Fruit fly (Drosophila melanogaster) whole organism, embryonic: ENCODE data around the gene sisA.

Experiments used
- Ada2b ChIP-seq: fragments of 200-800 bp; sonication (Bioruptor generic); IDR thresholded peaks from 2 replicates; pipeline ENCODE4 v1.3.6; 2022; ENCODE audit warnings: missing biosample characterization, missing genetic modification characterization
- Atf3 ChIP-seq: fragments of 200-800 bp; sonication (Bioruptor generic); optimal IDR thresholded peaks from 3 replicates; lab custom pipeline; 2016; ENCODE audit warnings: missing biosample characterization, missing genetic modification characterization
- BEAF-32 ChIP-seq: fragments of 200-800 bp; sonication (Bioruptor generic); optimal IDR thresholded peaks from 3 replicates; lab custom pipeline; 2017; ENCODE audit warnings: missing biosample characterization, missing genetic modification characterization, mild to moderate bottlenecking, moderate library complexity, missing genetic modification reagents
- CG10267 ChIP-seq: fragments of 200-800 bp; sonication (Bioruptor generic); optimal IDR thresholded peaks from 2 replicates; lab custom pipeline; 2018; ENCODE audit warnings: missing biosample characterization, mild to moderate bottlenecking, missing genetic modification characterization, moderate library complexity
- CG11398 ChIP-seq: fragments of 200-800 bp; sonication (Bioruptor generic); optimal IDR thresholded peaks from 2 replicates; lab custom pipeline; 2016; ENCODE audit warnings: missing biosample characterization, missing genetic modification characterization
- CG13287 ChIP-seq: fragments of 200-800 bp; sonication (Bioruptor generic); IDR thresholded peaks from 2 replicates; pipeline ENCODE4 v1.3.6; 2022; ENCODE audit warnings: missing biosample characterization, missing genetic modification characterization; ENCODE audit not compliant: partially characterized antibody
- CG14860 ChIP-seq: fragments of 200-800 bp; sonication (Bioruptor generic); IDR thresholded peaks from 3 replicates; pipeline ENCODE4 v1.3.6; 2022; ENCODE audit warnings: missing biosample characterization, missing genetic modification characterization; ENCODE audit not compliant: partially characterized antibody
- CG15479 ChIP-seq: fragments of 200-800 bp; sonication (Bioruptor generic); optimal IDR thresholded peaks from 3 replicates; lab custom pipeline; 2019; ENCODE audit warnings: missing biosample characterization, mild to moderate bottlenecking, missing genetic modification characterization, moderate library complexity
- CG15514 ChIP-seq: fragments of 200-800 bp; sonication (Bioruptor generic); optimal IDR thresholded peaks from 3 replicates; lab custom pipeline; 2017; ENCODE audit warnings: missing biosample characterization, missing genetic modification characterization, mild to moderate bottlenecking, moderate library complexity, missing genetic modification reagents
- CG2116 ChIP-seq: fragments of 200-800 bp; sonication (Bioruptor generic); optimal IDR thresholded peaks from 3 replicates; lab custom pipeline; 2018; ENCODE audit warnings: missing biosample characterization, mild to moderate bottlenecking, missing genetic modification characterization
- CG32772 ChIP-seq: fragments of 200-800 bp; sonication (Bioruptor generic); IDR thresholded peaks from 2 replicates; pipeline ENCODE4 v1.3.6; 2022; ENCODE audit warnings: missing biosample characterization, missing genetic modification characterization
- CG3847 ChIP-seq: fragments of 200-800 bp; sonication (Bioruptor generic); IDR thresholded peaks from 2 replicates; pipeline ENCODE4 v1.3.6; 2022; ENCODE audit warnings: missing biosample characterization, missing genetic modification characterization
- CG42726 ChIP-seq: fragments of 200-800 bp; sonication (Bioruptor generic); IDR thresholded peaks from 2 replicates; pipeline ENCODE4 v1.3.6; 2022; ENCODE audit warnings: missing biosample characterization, missing genetic modification characterization; ENCODE audit not compliant: partially characterized antibody
- CG6791 ChIP-seq: fragments of 200-800 bp; sonication (Bioruptor generic); IDR thresholded peaks from 3 replicates; pipeline ENCODE4 v1.3.6; 2022; ENCODE audit warnings: missing biosample characterization, missing genetic modification characterization; ENCODE audit not compliant: partially characterized antibody
- CG7357 ChIP-seq: fragments of 200-800 bp; sonication (Bioruptor generic); IDR thresholded peaks from 3 replicates; pipeline ENCODE4 v1.3.6; 2022; ENCODE audit warnings: missing biosample characterization, missing genetic modification characterization
- CG8281 ChIP-seq: fragments of 200-800 bp; sonication (Bioruptor generic); optimal IDR thresholded peaks from 2 replicates; lab custom pipeline; 2018; ENCODE audit warnings: missing biosample characterization, mild to moderate bottlenecking, missing genetic modification characterization, moderate library complexity
- CG8478 ChIP-seq: fragments of >200 bp; optimal IDR thresholded peaks from 2 replicates; lab custom pipeline; 2018
- CG9797 ChIP-seq: fragments of 200-800 bp; sonication (Bioruptor generic); optimal IDR thresholded peaks from 3 replicates; lab custom pipeline; 2018; ENCODE audit warnings: missing biosample characterization, mild to moderate bottlenecking, missing genetic modification characterization
- CG9932 ChIP-seq: fragments of 200-800 bp; sonication (Bioruptor generic); IDR thresholded peaks from 2 replicates; pipeline ENCODE4 v1.3.6; 2022; ENCODE audit warnings: missing biosample characterization, missing genetic modification characterization
- Fer1 ChIP-seq: fragments of 200-800 bp; sonication (Bioruptor generic); optimal IDR thresholded peaks from 2 replicates; lab custom pipeline; 2017; ENCODE audit warnings: missing biosample characterization, mild to moderate bottlenecking, missing genetic modification characterization
- H15 ChIP-seq: fragments of 200-800 bp; sonication (Bioruptor generic); IDR thresholded peaks from 3 replicates; pipeline ENCODE4 v1.3.6; 2022; ENCODE audit warnings: missing biosample characterization, missing genetic modification characterization
- HLH4C ChIP-seq: fragments of 200-800 bp; sonication (Bioruptor generic); IDR thresholded peaks from 3 replicates; pipeline ENCODE4 v1.3.6; 2022; ENCODE audit warnings: missing biosample characterization, missing genetic modification characterization; ENCODE audit not compliant: partially characterized antibody
- HmgZ ChIP-seq: fragments of 200-800 bp; sonication (Bioruptor generic); optimal IDR thresholded peaks from 2 replicates; lab custom pipeline; 2018; ENCODE audit warnings: missing biosample characterization, mild to moderate bottlenecking, missing genetic modification characterization
- MESR4 ChIP-seq: fragments of 200-800 bp; sonication (Bioruptor generic); optimal IDR thresholded peaks from 2 replicates; lab custom pipeline; 2018; ENCODE audit warnings: missing biosample characterization, mild to moderate bottlenecking, missing genetic modification characterization, moderate library complexity
- Med ChIP-seq: fragments of 200-800 bp; sonication (Bioruptor generic); peaks from one replicate; lab custom pipeline; 2016; ENCODE audit warnings: missing biosample characterization, missing genetic modification characterization, mild to moderate bottlenecking, inconsistent platforms, moderate library complexity
- Mrtf ChIP-seq: fragments of 200-800 bp; sonication (Bioruptor generic); IDR thresholded peaks from 3 replicates; pipeline ENCODE4 v1.3.6; 2022; ENCODE audit warnings: missing biosample characterization, missing genetic modification characterization
- Neu2 ChIP-seq: fragments of 200-800 bp; sonication (Bioruptor generic); optimal IDR thresholded peaks from 3 replicates; lab custom pipeline; 2016; ENCODE audit warnings: missing biosample characterization, missing genetic modification characterization, borderline replicate concordance
- Usf ChIP-seq: fragments of 200-800 bp; sonication (Bioruptor generic); optimal IDR thresholded peaks from 2 replicates; lab custom pipeline; 2017; ENCODE audit warnings: missing genotype, missing biosample characterization, missing genetic modification characterization
- YL-1 ChIP-seq: fragments of 200-800 bp; sonication (Bioruptor generic); optimal IDR thresholded peaks from 3 replicates; lab custom pipeline; 2017; ENCODE audit warnings: missing biosample characterization, mild to moderate bottlenecking, missing genetic modification characterization
- cad ChIP-seq: fragments of >200 bp; optimal IDR thresholded peaks from 2 replicates; lab custom pipeline; 2017; ENCODE audit warnings: missing biosample characterization, missing genetic modification characterization
- cas ChIP-seq: fragments of 200-800 bp; sonication (Bioruptor generic); IDR thresholded peaks from 2 replicates; pipeline ENCODE4 v1.3.6; 2022; ENCODE audit warnings: missing biosample characterization, missing genetic modification characterization
- dpn ChIP-seq, 2 experiments: fragments of 200-800 bp; sonication (Bioruptor generic); optimal IDR thresholded peaks; 3 replicates each; lab custom pipeline; 2016; ENCODE audit warnings: missing biosample characterization in 2 of 2, missing genetic modification characterization in 2 of 2
- grau ChIP-seq: fragments of 200-800 bp; optimal IDR thresholded peaks from 3 replicates; lab custom pipeline; 2019; ENCODE audit warnings: missing biosample characterization, mild to moderate bottlenecking, missing genetic modification characterization, moderate library complexity
- grn ChIP-seq: fragments of 200-800 bp; sonication (Bioruptor generic); optimal IDR thresholded peaks from 3 replicates; lab custom pipeline; 2017; ENCODE audit warnings: missing biosample characterization, missing genetic modification characterization
- gt ChIP-seq: fragments of 200-800 bp; sonication (Bioruptor generic); IDR thresholded peaks from 2 replicates; pipeline ENCODE4 v1.3.6; 2022; ENCODE audit warnings: missing biosample characterization, missing genetic modification characterization
- hb ChIP-seq: fragments of 200-800 bp; sonication (Bioruptor generic); IDR thresholded peaks from 3 replicates; pipeline ENCODE4 v1.3.6; 2022; ENCODE audit warnings: missing biosample characterization, missing genetic modification characterization; ENCODE audit not compliant: partially characterized antibody
- hbn ChIP-seq: fragments of 200-800 bp; sonication (Bioruptor generic); IDR thresholded peaks from 2 replicates; pipeline ENCODE4 v1.3.6; 2022; ENCODE audit warnings: missing biosample characterization, missing genetic modification characterization; ENCODE audit not compliant: partially characterized antibody
- hth ChIP-seq: fragments of >200 bp; optimal IDR thresholded peaks from 2 replicates; lab custom pipeline; 2017; ENCODE audit warnings: inconsistent platforms
- jumu ChIP-seq: fragments of 200-800 bp; sonication (Bioruptor generic); optimal IDR thresholded peaks from 3 replicates; lab custom pipeline; 2016; ENCODE audit warnings: missing biosample characterization, missing genetic modification characterization
- lilli ChIP-seq: fragments of 200-800 bp; sonication (Bioruptor generic); optimal IDR thresholded peaks from 3 replicates; lab custom pipeline; 2016; ENCODE audit warnings: missing biosample characterization, missing genetic modification characterization
- nerfin-2 ChIP-seq: fragments of 200-800 bp; sonication (Bioruptor generic); IDR thresholded peaks from 2 replicates; pipeline ENCODE4 v1.3.6; 2022; ENCODE audit warnings: missing biosample characterization, missing genetic modification characterization; ENCODE audit not compliant: partially characterized antibody
- pzg ChIP-seq: fragments of 200-800 bp; sonication (Bioruptor generic); optimal IDR thresholded peaks from 3 replicates; lab custom pipeline; 2018; ENCODE audit warnings: missing biosample characterization, mild to moderate bottlenecking, missing genetic modification characterization, moderate library complexity
- salm ChIP-seq: fragments of 200-800 bp; sonication (Bioruptor generic); optimal IDR thresholded peaks from 2 replicates; lab custom pipeline; 2018; ENCODE audit warnings: missing biosample characterization, mild to moderate bottlenecking, missing genetic modification characterization
- sc ChIP-seq, 3 experiments: fragments of >200 bp in 2 of 3; fragments of 200-800 bp in 1 of 3; sonication (Bioruptor generic) in 1 of 3; optimal IDR thresholded peaks; 2 replicates in 2 of 3; 3 replicates in 1 of 3; lab custom pipeline; 2017; ENCODE audit warnings: mild to moderate bottlenecking in 1 of 3, missing biosample characterization in 1 of 3, missing genetic modification characterization in 1 of 3, missing genetic modification reagents in 1 of 3
- so ChIP-seq: fragments of 200-800 bp; sonication (Bioruptor generic); IDR thresholded peaks from 3 replicates; pipeline ENCODE4 v1.3.6; 2022; ENCODE audit warnings: missing biosample characterization, missing genetic modification characterization
- tin ChIP-seq: fragments of 200-800 bp; sonication (Bioruptor generic); optimal IDR thresholded peaks from 3 replicates; lab custom pipeline; 2016; ENCODE audit warnings: missing biosample characterization, missing genetic modification characterization
- zen2 ChIP-seq: fragments of 200-800 bp; sonication (Bioruptor generic); IDR thresholded peaks from 3 replicates; pipeline ENCODE4 v1.3.6; 2022; ENCODE audit warnings: missing biosample characterization, missing genetic modification characterization; ENCODE audit not compliant: partially characterized antibody
- zf30C ChIP-seq: fragments of 200-800 bp; sonication (Bioruptor generic); optimal IDR thresholded peaks from 3 replicates; lab custom pipeline; 2018; ENCODE audit warnings: missing biosample characterization, mild to moderate bottlenecking, missing genetic modification characterization
- zfh2 ChIP-seq: fragments of 200-800 bp; sonication (Bioruptor generic); optimal IDR thresholded peaks from 2 replicates; lab custom pipeline; 2016; ENCODE audit warnings: missing biosample characterization, missing genetic modification characterization

The sisA gene

dm6 chrX:11325175-11325768 is 3.1 kb upstream of the sisA start, which contains the start of gene Gapvd1 (continued):
- TF ChIP-seq CG42726 (GFP tag; lab: Robert Waterston, UW) (peak; percentile 87), CG32772 (GFP tag; lab: Robert Waterston, UW) (no peak), CG15479 (peak; percentile 49), cas (GFP tag; lab: Robert Waterston, UW) (no peak), gt (GFP tag; lab: Robert Waterston, UW) (no peak), Atf3 (GFP tag; lab: Kevin White, UChicago) (no peak), so (GFP tag; lab: Robert Waterston, UW) (no peak), hth (lab: Kevin White, UChicago) (no peak), CG9932 (GFP tag; lab: Robert Waterston, UW) (peak; percentile 65; the same call in 1 of the 2 replicates), salm (tag; lab: Kevin White, UChicago) (no peak), tin (GFP tag; lab: Kevin White, UChicago) (no peak), zf30C (GFP tag; lab: Kevin White, UChicago) (no peak), zfh2 (GFP tag; lab: Kevin White, UChicago) (peak; percentile 8), CG8478 (no peak), CG6791 (GFP tag; lab: Robert Waterston, UW) (peak; percentile 92), Usf (GFP tag; lab: Kevin White, UChicago) (no peak), grau (tag; lab: Kevin White, UChicago) (peak; percentile 9), CG11398 (GFP tag; lab: Kevin White, UChicago) (no peak), sc (optimal IDR thresholded peaks at IDR 0.05; lab: Kevin White, UChicago) (no peak), sc (GFP tag; optimal IDR thresholded peaks at IDR 0.05; lab: Kevin White, UChicago) (no peak), Mrtf (no peak), Ada2b (0 out of 2 replicates have a peak, but pooled peaks have one; percentile 11), CG10267 (peak; percentile 37), CG2116 (GFP tag; lab: Kevin White, UChicago) (peak; percentile 66), dpn (GFP tag; optimal IDR thresholded peaks at IDR 0.05; lab: Kevin White, UChicago) (peak; percentile 10 to 20), BEAF-32 (GFP tag; lab: Kevin White, UChicago) (peak; percentile 84), H15 (no peak), HmgZ (tag; lab: Kevin White, UChicago) (peak; percentile 43), MESR4 (GFP tag; lab: Kevin White, UChicago) (peak; percentile 61), jumu (peak; percentile 15), hbn (peak; percentile 70), pzg (GFP tag; lab: Kevin White, UChicago) (peak; percentile 65), CG8281 (tag; lab: Kevin White, UChicago) (no peak), Med (GFP tag; lab: Kevin White, UChicago) (peak; percentile 79), zen2 (GFP tag; lab: Robert Waterston, UW) (peak; percentile 73), HLH4C (peak; percentile 88), cad (GFP tag; lab: Kevin White, UChicago) (no peak), grn (no peak), Fer1 (GFP tag; lab: Kevin White, UChicago) (no peak), YL-1 (GFP tag; lab: Kevin White, UChicago) (peak; percentile 38), CG14860 (GFP tag; lab: Robert Waterston, UW) (peak; percentile 80), CG9797 (peak; percentile 28), CG15514 (peak; percentile 67), CG3847 (0 out of 2 replicates have a peak, but pooled peaks have one; percentile 15), CG7357 (no peak), lilli (GFP tag; lab: Kevin White, UChicago) (peak; percentile 44), nerfin-2 (peak; percentile 80), Neu2 (no peak), CG13287 (GFP tag; lab: Robert Waterston, UW) (peak; percentile 85), hb (GFP tag; lab: Robert Waterston, UW) (peak; percentile 71)
